Fruit fly (Drosophila melanogaster): ENCODE data around the gene Tdh.

The Tdh gene

DNA sequence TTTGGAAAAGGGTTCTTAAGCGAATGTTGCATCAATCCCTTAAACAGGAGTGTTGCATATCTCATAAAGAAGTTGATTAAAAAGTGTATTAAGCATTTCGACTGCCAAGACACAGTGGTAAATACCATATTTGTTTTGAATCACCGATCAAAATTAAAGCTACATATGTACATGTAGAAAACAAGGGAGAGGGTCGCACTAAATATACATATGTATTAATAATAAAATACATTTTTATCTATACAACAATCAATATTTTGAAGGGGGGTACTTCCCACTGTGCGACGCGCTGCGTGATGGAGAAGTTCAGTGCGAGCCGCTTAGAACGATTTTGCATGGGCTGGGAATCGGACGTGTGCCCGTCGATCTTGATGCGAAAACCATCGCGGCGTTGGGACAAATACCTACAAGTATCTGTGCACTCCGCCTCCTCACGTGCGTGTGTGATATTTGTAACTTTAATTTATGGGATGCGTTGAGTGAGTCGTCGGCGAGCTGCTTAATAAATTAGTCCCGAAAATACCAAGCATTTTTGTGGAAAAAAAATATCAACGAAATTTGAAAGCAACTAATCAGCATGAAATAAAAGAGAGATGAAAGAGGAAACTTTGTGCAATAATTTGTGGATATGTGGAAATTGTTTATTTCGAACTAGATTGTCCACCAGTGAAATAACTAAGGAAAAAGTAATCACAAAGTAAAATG lies 21.8 kb upstream of the Tdh start (continued):
- peak; percentile 57 for TF ChIP-seq CG8281 (tag; optimal IDR thresholded peaks at IDR 0.05)
- peak; percentile 94 for TF ChIP-seq Ada2b (GFP tag; IDR thresholded peaks at IDR 0.05)
- TF ChIP-seq Dll (GFP tag; IDR thresholded peaks at IDR 0.05; ENCODE audit: partially characterized antibody), result no peak
- TF ChIP-seq CG9609 (GFP tag; optimal IDR thresholded peaks at IDR 0.05), result peak; percentile 37
- TF ChIP-seq slbo (GFP tag; IDR thresholded peaks at IDR 0.05), result peak; percentile 89
- TF ChIP-seq Bteb2 (GFP tag; optimal IDR thresholded peaks at IDR 0.05), result peak; percentile 29
- TF ChIP-seq Abd-B (GFP tag; optimal IDR thresholded peaks at IDR 0.05), result peak; percentile 71
- peak; percentile 94 for TF ChIP-seq zfh1 (GFP tag; IDR thresholded peaks at IDR 0.05)
- TF ChIP-seq Dad (GFP tag; optimal IDR thresholded peaks at IDR 0.05), result peak; percentile 42
- TF ChIP-seq CG6683 (GFP tag; optimal IDR thresholded peaks at IDR 0.05), result peak; percentile 68
- peak; percentile 85 for TF ChIP-seq CG10979 (tag; optimal IDR thresholded peaks at IDR 0.05)
- TF ChIP-seq Ssrp (tag; optimal IDR thresholded peaks at IDR 0.05), result peak; percentile 82
- no peak for TF ChIP-seq CG1792 (GFP tag; optimal IDR thresholded peaks at IDR 0.05)
- peak; percentile 86 for TF ChIP-seq CG2889 (GFP tag; IDR thresholded peaks at IDR 0.05)
- TF ChIP-seq HLH54F (GFP tag; optimal IDR thresholded peaks at IDR 0.05), result peak; percentile 32
- peak; percentile 82 for TF ChIP-seq CG14667 (GFP tag; IDR thresholded peaks at IDR 0.05)
- TF ChIP-seq CG13624 (GFP tag; optimal IDR thresholded peaks at IDR 0.05), result peak; percentile 16
- peak; percentile 77 for TF ChIP-seq run (tag; optimal IDR thresholded peaks at IDR 0.05)
- TF ChIP-seq mld (GFP tag; IDR thresholded peaks at IDR 0.05; ENCODE audit: partially characterized antibody), result no peak
- TF ChIP-seq phol (tag; optimal IDR thresholded peaks at IDR 0.05), result peak; percentile 83
- peak; percentile 44 for TF ChIP-seq jumu (GFP tag; optimal IDR thresholded peaks at IDR 0.05)
- no peak for TF ChIP-seq Side (GFP tag; optimal IDR thresholded peaks at IDR 0.05)
- no peak for TF ChIP-seq lov (optimal IDR thresholded peaks at IDR 0.05)
- peak; percentile 89 for TF ChIP-seq lov (GFP tag; IDR thresholded peaks at IDR 0.05)
- TF ChIP-seq croc (GFP tag; conservative IDR thresholded peaks at IDR 0.05), result peak; percentile 75
- no peak for TF ChIP-seq NC2α (GFP tag; optimal IDR thresholded peaks at IDR 0.05)
- TF ChIP-seq pan (optimal IDR thresholded peaks at IDR 0.05), result no peak
- TF ChIP-seq pan (GFP tag; optimal IDR thresholded peaks at IDR 0.05 in 1 of 2, IDR thresholded peaks at IDR 0.05 in 1 of 2), result peak in 1 of 2 experiments; percentile 94
- no peak for TF ChIP-seq gfzf (GFP tag; optimal IDR thresholded peaks at IDR 0.05)
- 0 out of 2 replicates have a peak, but pooled peaks have one; percentile 32 for TF ChIP-seq bbx (GFP tag; IDR thresholded peaks at IDR 0.05; ENCODE audit: partially characterized antibody)
- TF ChIP-seq scrt (GFP tag; optimal IDR thresholded peaks at IDR 0.05), result peak; percentile 58
- no peak for TF ChIP-seq CG33213 (GFP tag; optimal IDR thresholded peaks at IDR 0.05)
- peak; percentile 13 to 49 for TF ChIP-seq Pdp1 (GFP tag; optimal IDR thresholded peaks at IDR 0.05)
- TF ChIP-seq CG10147 (GFP tag; optimal IDR thresholded peaks at IDR 0.05), result peak; percentile 78
- TF ChIP-seq seq (GFP tag; IDR thresholded peaks at IDR 0.05), result peak; percentile 90
- TF ChIP-seq fd64A (GFP tag; optimal IDR thresholded peaks at IDR 0.05), result peak; percentile 68
- peak; percentile 80; the same call in 2 of the 3 replicates for TF ChIP-seq CG7357 (GFP tag; IDR thresholded peaks at IDR 0.05)
- peak; percentile 81 for TF ChIP-seq peb (GFP tag; IDR thresholded peaks at IDR 0.05)
- TF ChIP-seq CG9437 (GFP tag; optimal IDR thresholded peaks at IDR 0.05), result peak; percentile 82
- TF ChIP-seq CG8089 (GFP tag; optimal IDR thresholded peaks at IDR 0.05), result no peak
- peak; percentile 15 for TF ChIP-seq sqz (GFP tag; optimal IDR thresholded peaks at IDR 0.05)
- TF ChIP-seq CG30403 (GFP tag; optimal IDR thresholded peaks at IDR 0.05), result peak; percentile 86
- TF ChIP-seq CG11504 (tag; optimal IDR thresholded peaks at IDR 0.05), result peak; percentile 89
- TF ChIP-seq CG14441 (GFP tag; IDR thresholded peaks at IDR 0.05), result peak; percentile 94
- peak; percentile 22 for TF ChIP-seq CG4617 (GFP tag; optimal IDR thresholded peaks at IDR 0.05; ENCODE audit: borderline replicate concordance)
- peak; percentile 93 for TF ChIP-seq Ptx1 (GFP tag; IDR thresholded peaks at IDR 0.05)
- TF ChIP-seq wdn (GFP tag; IDR thresholded peaks at IDR 0.05), result peak; percentile 81
- peak; percentile 67 for TF ChIP-seq CG6654 (GFP tag; optimal IDR thresholded peaks at IDR 0.05)
- TF ChIP-seq ems (GFP tag; optimal IDR thresholded peaks at IDR 0.05), result peak; percentile 56
- TF ChIP-seq tgo (GFP tag; IDR thresholded peaks at IDR 0.05), result peak; percentile 91
